Fruit fly (Drosophila melanogaster) whole organism, embryonic: Measurements from ENCODE around the gene CG43678.

ENCODE experiments used
- CG9876 ChIP-seq: fragments of 200-800 bp; sonication (Bioruptor generic); optimal IDR thresholded peaks from 2 replicates; lab custom pipeline; 2016; ENCODE audit warnings: missing biosample characterization, missing genetic modification characterization
- CTCF ChIP-seq: fragments of 200-800 bp; sonication (Bioruptor generic); optimal IDR thresholded peaks from 2 replicates; lab custom pipeline; 2017; ENCODE audit warnings: missing biosample characterization, mild to moderate bottlenecking, missing genetic modification characterization, moderate library complexity
- GATAe ChIP-seq: fragments of 200-800 bp; sonication (Bioruptor generic); conservative IDR thresholded peaks from 2 replicates; pipeline ENCODE4 v1.3.6; 2022; ENCODE audit warnings: missing biosample characterization, missing genetic modification characterization
- NC2β ChIP-seq: fragments of 200-800 bp; sonication (Bioruptor generic); optimal IDR thresholded peaks from 2 replicates; lab custom pipeline; 2016; ENCODE audit warnings: missing biosample characterization, missing genetic modification characterization
- Sry-δ ChIP-seq: fragments of 200-800 bp; sonication (Bioruptor generic); optimal IDR thresholded peaks from 2 replicates; lab custom pipeline; 2016; ENCODE audit warnings: missing biosample characterization, missing genetic modification characterization
- dimm ChIP-seq: fragments of 200-800 bp; sonication (Bioruptor generic); IDR thresholded peaks from 2 replicates; pipeline ENCODE4 v1.3.6; 2022; ENCODE audit warnings: missing biosample characterization, missing genetic modification characterization
- kay ChIP-seq: fragments of 200-800 bp; sonication (Bioruptor generic); optimal IDR thresholded peaks from 2 replicates; lab custom pipeline; 2016; ENCODE audit warnings: missing biosample characterization, missing genetic modification characterization
- unc-4 ChIP-seq: fragments of 200-800 bp; sonication (Bioruptor generic); IDR thresholded peaks from 2 replicates; pipeline ENCODE4 v1.3.6; 2022; ENCODE audit warnings: missing biosample characterization, missing genetic modification characterization; ENCODE audit not compliant: partially characterized antibody

DNA sequence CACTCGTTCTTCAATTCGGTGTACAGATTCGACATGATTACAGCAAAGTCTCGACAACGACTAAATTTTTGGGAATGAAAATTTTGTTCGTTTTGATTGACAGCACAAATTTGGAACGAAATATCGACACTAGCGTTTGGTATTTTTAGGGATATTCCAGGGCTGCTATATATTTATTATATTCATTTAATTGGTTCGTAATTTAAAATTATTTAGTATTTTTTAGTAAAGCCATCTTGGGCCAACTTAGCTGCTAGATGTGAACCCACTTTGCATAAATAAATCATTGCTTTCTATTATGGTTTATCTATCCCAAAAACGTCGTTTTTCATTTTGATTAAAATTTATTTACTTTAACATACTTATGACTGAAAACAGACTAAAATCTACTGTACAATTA is 6.8 kb downstream of the CG43678 start, which contains the start of gene Rpn12R:
- no peak for TF ChIP-seq GATAe (GFP tag; lab: Robert Waterston, UW)
- TF ChIP-seq CTCF: no peak
- TF ChIP-seq dimm (GFP tag; lab: Robert Waterston, UW): no peak
- TF ChIP-seq unc-4 (GFP tag; lab: Robert Waterston, UW): no peak
- no peak for TF ChIP-seq Sry-δ (GFP tag; lab: Kevin White, UChicago)
- TF ChIP-seq CG9876 (GFP tag; lab: Kevin White, UChicago): no peak
- no peak for TF ChIP-seq NC2β (GFP tag; lab: Kevin White, UChicago)
- TF ChIP-seq kay (GFP tag; lab: Kevin White, UChicago): no peak
